Worm (Caenorhabditis elegans) whole organism, L1 larva: ENCODE results near the gene ZC84.7.

ENCODE experiments used
- dpl-1 ChIP-seq, 3 experiments: fragments of 150-350 bp in 2 of 3; sonication (generic microtip) in 1 of 3; optimal IDR thresholded peaks; 2 replicates each; lab custom pipeline; 2014 to 2017; ENCODE audit warnings: missing biosample characterization in 3 of 3, missing genetic modification characterization in 3 of 3, missing genetic modification reagents in 3 of 3
- grh-1 ChIP-seq: fragments of 200-800 bp; sonication (Bioruptor generic); IDR thresholded peaks from 2 replicates; pipeline ENCODE4 v1.3.6; 2022; ENCODE audit warnings: missing genetic modification reagents, missing genetic modification characterization, missing compliant biosample characterization

- TF ChIP-seq grh-1 (GFP tag; lab: Robert Waterston, UW) (no peak), dpl-1 (GFP tag; optimal IDR thresholded peaks at IDR 0.05; lab: Kevin White, UChicago) (no peak)
Measured at ce11 chrIII:9176008-9176407, 9.8 kb upstream of the ZC84.7 start.
